Worm (Caenorhabditis elegans): ENCODE data around the gene pag-3.

pag-3 gene

DNA sequence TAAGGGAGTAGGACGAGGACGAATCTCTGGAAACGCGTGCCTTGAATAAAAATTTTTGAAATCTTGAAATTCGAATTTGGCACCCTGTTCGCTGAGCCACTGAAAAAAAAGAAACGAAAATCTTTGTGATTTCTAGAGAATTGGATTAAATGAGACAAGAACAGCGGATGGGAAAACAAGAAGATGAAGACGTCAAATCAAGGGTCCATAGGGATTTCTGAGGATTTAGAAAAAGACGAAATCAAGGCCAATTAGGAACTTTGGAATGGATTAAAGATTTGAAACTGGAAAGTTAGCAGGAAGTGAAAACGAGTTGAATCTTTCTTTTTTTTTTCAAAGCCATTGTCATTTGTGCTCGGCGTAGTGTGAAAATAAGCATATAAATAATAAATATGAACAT lies at the start of gene pag-3:
Gene pag-3, minus strand, starts transcription at position 101 of the 400 bp plus-strand sequence.
- TF ChIP-seq F23B12.7 (tag; optimal IDR thresholded peaks at IDR 0.05; ENCODE audit: insufficient read depth) (no peak), bed-2 (GFP tag; IDR thresholded peaks at IDR 0.05) (no peak), F39B2.1 (GFP tag; IDR thresholded peaks at IDR 0.05) (no peak), lin-40 (tag; optimal IDR thresholded peaks at IDR 0.05) (no peak), unc-130 (GFP tag; optimal IDR thresholded peaks at IDR 0.05) (no peak), ztf-22 (GFP tag; optimal IDR thresholded peaks at IDR 0.05) (no peak), F49E8.2 (tag; optimal IDR thresholded peaks at IDR 0.05; ENCODE audit: insufficient read depth) (no peak), madf-10 (tag; optimal IDR thresholded peaks at IDR 0.05) (no peak), mxl-1 (tag; optimal IDR thresholded peaks at IDR 0.05) (no peak), akir-1 (GFP tag; optimal IDR thresholded peaks at IDR 0.05) (no peak), ets-4 (GFP tag; optimal IDR thresholded peaks at IDR 0.05) (no peak), hlh-12 (tag; optimal IDR thresholded peaks at IDR 0.05) (no peak), hmg-1.2 (GFP tag; IDR thresholded peaks at IDR 0.05) (no peak)

DNA sequence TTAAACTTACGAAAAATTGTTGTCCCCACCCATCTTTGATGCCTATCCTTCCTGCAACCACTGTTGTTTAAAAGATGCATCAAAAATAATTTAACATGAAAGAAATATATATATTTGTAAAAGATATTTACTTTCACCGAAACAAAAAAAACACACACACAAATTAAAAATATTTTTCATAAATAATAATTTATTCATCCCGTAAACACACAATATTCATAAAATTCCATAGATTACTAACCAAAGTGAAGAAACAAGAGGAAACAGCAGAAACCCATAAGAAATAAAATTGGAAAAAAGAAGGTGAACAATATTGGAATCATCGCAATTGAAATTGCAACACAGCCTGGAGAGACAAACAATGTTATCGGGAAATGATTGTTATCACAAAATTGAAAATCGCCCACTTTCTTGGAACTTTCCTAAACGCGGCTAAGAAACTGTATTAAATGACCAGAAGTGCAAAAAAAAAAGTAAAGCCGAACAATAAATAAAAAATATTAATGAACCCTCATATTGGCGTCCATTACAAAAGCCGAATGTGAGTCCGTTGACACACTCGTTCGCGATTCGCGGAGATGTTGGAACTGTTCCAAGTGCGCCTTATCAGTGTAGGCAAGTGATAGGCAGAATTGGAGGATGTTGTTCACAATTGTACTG lies 49.6 kb upstream of the pag-3 start, which contains the start of gene slc-25A18.1:
Gene slc-25A18.1, minus strand, starts transcription at position 51 of the 660 bp plus-strand sequence.
- TF ChIP-seq dpl-1 (GFP tag; optimal IDR thresholded peaks at IDR 0.05) (no peak), xnd-1 (tag; optimal IDR thresholded peaks at IDR 0.05) (no peak), egrh-3 (GFP tag; IDR thresholded peaks at IDR 0.05) (no peak), nhr-80 (tag; optimal IDR thresholded peaks at IDR 0.05) (peak; percentile 37)

- TF ChIP-seq F57C9.4 (tag; optimal IDR thresholded peaks at IDR 0.05) (no peak), let-607 (tag; optimal IDR thresholded peaks at IDR 0.05) (no peak), F10E7.11 (tag; optimal IDR thresholded peaks at IDR 0.05) (no peak), C17E4.6 (GFP tag; IDR thresholded peaks at IDR 0.05) (no peak), ztf-3 (GFP tag; optimal IDR thresholded peaks at IDR 0.05) (no peak), tbx-9 (tag; optimal IDR thresholded peaks at IDR 0.05; ENCODE audit: borderline replicate concordance) (no peak), C06A6.2 (GFP tag; conservative IDR thresholded peaks at IDR 0.05) (no peak), ama-1 (optimal IDR thresholded peaks at IDR 0.05) (no peak), ama-1 (GFP tag; optimal IDR thresholded peaks at IDR 0.05) (no peak), nhr-80 (tag; optimal IDR thresholded peaks at IDR 0.05) (no peak), rcor-1 (GFP tag; IDR thresholded peaks at IDR 0.05) (no peak)
Measured at ce11 chrX:14999101-14999500, 44.7 kb upstream of the pag-3 start, which contains the start of gene cutl-3. Gene cutl-3, minus strand, starts transcription at chrX:14999201.

DNA sequence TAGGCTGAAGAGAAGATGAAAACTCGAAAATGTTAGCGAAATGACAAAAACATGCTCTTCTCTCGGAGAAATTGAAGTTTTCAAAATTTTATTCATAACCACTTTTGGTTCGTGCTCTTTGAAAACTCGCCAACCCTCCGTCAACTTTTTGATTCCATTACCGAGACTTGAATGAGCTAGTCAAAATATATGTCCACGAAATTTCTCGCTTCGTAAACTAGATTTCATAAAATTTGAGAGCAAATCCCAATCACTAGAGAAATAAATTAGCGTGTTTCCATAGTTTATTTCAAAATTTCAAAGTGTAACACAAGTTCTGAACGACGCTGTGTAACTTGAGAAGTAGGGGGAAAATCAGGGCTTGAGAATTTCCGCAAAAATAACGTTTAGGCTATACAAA lies 39.3 kb upstream of the pag-3 start:
- TF ChIP-seq madf-6 (GFP tag; IDR thresholded peaks at IDR 0.05) (no peak), hsf-1 (GFP tag; IDR thresholded peaks at IDR 0.05) (no peak), ztf-3 (GFP tag; optimal IDR thresholded peaks at IDR 0.05) (no peak), ceh-79 (tag; optimal IDR thresholded peaks at IDR 0.05) (no peak), B0261.1 (tag; optimal IDR thresholded peaks at IDR 0.05) (no peak), Y67H2A.10 (GFP tag; conservative IDR thresholded peaks at IDR 0.05) (no peak), snpc-1.1 (tag; optimal IDR thresholded peaks at IDR 0.05; ENCODE audit: insufficient read depth) (no peak), Y95B8A.8 (GFP tag; IDR thresholded peaks at IDR 0.05) (no peak), lsl-1 (GFP tag; optimal IDR thresholded peaks at IDR 0.05) (no peak), F52B5.7 (tag; optimal IDR thresholded peaks at IDR 0.05) (no peak)
